Worm (Caenorhabditis elegans): ENCODE results near the gene syd-1.

syd-1 gene

ce11 chrII:7553806-7554205, 40.9 kb downstream of the syd-1 start, which contains the start of gene ZK1290.10:
TSS of gene ZK1290.10 (minus strand) at chrII:7553906.
- TF ChIP-seq ztf-29 (GFP tag; IDR thresholded peaks at IDR 0.05) (no peak), flt-1 (GFP tag; IDR thresholded peaks at IDR 0.05) (no peak), cog-1 (tag; optimal IDR thresholded peaks at IDR 0.05) (no peak), klf-2 (GFP tag; conservative IDR thresholded peaks at IDR 0.05) (no peak), tab-1 (GFP tag; IDR thresholded peaks at IDR 0.05) (no peak), med-1 (GFP tag; optimal IDR thresholded peaks at IDR 0.05; ENCODE audit: insufficient read depth) (no peak), ref-1 (GFP tag; conservative IDR thresholded peaks at IDR 0.05) (no peak), T22C8.4 (GFP tag; IDR thresholded peaks at IDR 0.05) (no peak), ztf-23 (GFP tag; IDR thresholded peaks at IDR 0.05) (no peak)

ce11 chrII:7549035-7549434, 45.7 kb downstream of the syd-1 start, which contains the start of gene tph-1:
TSS of gene tph-1 (plus strand) at chrII:7549335.
- TF ChIP-seq ztf-23 (GFP tag; IDR thresholded peaks at IDR 0.05): no peak
- TF ChIP-seq klf-2 (GFP tag; conservative IDR thresholded peaks at IDR 0.05): no peak
- TF ChIP-seq cog-1 (tag; optimal IDR thresholded peaks at IDR 0.05): no peak
- no peak for TF ChIP-seq ztf-29 (GFP tag; IDR thresholded peaks at IDR 0.05)
- no peak for TF ChIP-seq tab-1 (GFP tag; IDR thresholded peaks at IDR 0.05)
- TF ChIP-seq ref-1 (GFP tag; conservative IDR thresholded peaks at IDR 0.05): no peak
- no peak for TF ChIP-seq T22C8.4 (GFP tag; IDR thresholded peaks at IDR 0.05)
- no peak for TF ChIP-seq flt-1 (GFP tag; IDR thresholded peaks at IDR 0.05)
- no peak for TF ChIP-seq med-1 (GFP tag; optimal IDR thresholded peaks at IDR 0.05; ENCODE audit: insufficient read depth)

ce11 chrII:7548044-7548443, 46.7 kb downstream of the syd-1 start, which contains the start of gene fbxa-224:
TSS of gene fbxa-224 (minus strand) at chrII:7548144.
- TF ChIP-seq tab-1 (GFP tag; IDR thresholded peaks at IDR 0.05) (no peak), klf-2 (GFP tag; conservative IDR thresholded peaks at IDR 0.05) (no peak), ztf-23 (GFP tag; IDR thresholded peaks at IDR 0.05) (no peak), ref-1 (GFP tag; conservative IDR thresholded peaks at IDR 0.05) (no peak), flt-1 (GFP tag; IDR thresholded peaks at IDR 0.05) (no peak), ztf-29 (GFP tag; IDR thresholded peaks at IDR 0.05) (no peak), cog-1 (tag; optimal IDR thresholded peaks at IDR 0.05) (no peak), T22C8.4 (GFP tag; IDR thresholded peaks at IDR 0.05) (no peak), med-1 (GFP tag; optimal IDR thresholded peaks at IDR 0.05; ENCODE audit: insufficient read depth) (no peak)

ce11 chrII:7547269-7547668, 47.4 kb downstream of the syd-1 start:
- TF ChIP-seq tab-1 (GFP tag; IDR thresholded peaks at IDR 0.05) (no peak), T22C8.4 (GFP tag; IDR thresholded peaks at IDR 0.05) (no peak), ztf-23 (GFP tag; IDR thresholded peaks at IDR 0.05) (no peak), med-1 (GFP tag; optimal IDR thresholded peaks at IDR 0.05; ENCODE audit: insufficient read depth) (no peak), klf-2 (GFP tag; conservative IDR thresholded peaks at IDR 0.05) (no peak), ztf-29 (GFP tag; IDR thresholded peaks at IDR 0.05) (no peak)

- TF ChIP-seq tab-1 (GFP tag; IDR thresholded peaks at IDR 0.05) (no peak), ref-1 (GFP tag; conservative IDR thresholded peaks at IDR 0.05) (no peak), flt-1 (GFP tag; IDR thresholded peaks at IDR 0.05) (no peak), T22C8.4 (GFP tag; IDR thresholded peaks at IDR 0.05) (no peak), ztf-29 (GFP tag; IDR thresholded peaks at IDR 0.05) (no peak), ztf-23 (GFP tag; IDR thresholded peaks at IDR 0.05) (no peak), klf-2 (GFP tag; conservative IDR thresholded peaks at IDR 0.05) (no peak), med-1 (GFP tag; optimal IDR thresholded peaks at IDR 0.05; ENCODE audit: insufficient read depth) (no peak), cog-1 (tag; optimal IDR thresholded peaks at IDR 0.05) (no peak)
Measured at ce11 chrII:7545364-7545763, 49.3 kb downstream of the syd-1 start.

- no peak for TF ChIP-seq cog-1 (tag; optimal IDR thresholded peaks at IDR 0.05)
- TF ChIP-seq ztf-29 (GFP tag; IDR thresholded peaks at IDR 0.05): no peak
- TF ChIP-seq ref-1 (GFP tag; conservative IDR thresholded peaks at IDR 0.05): no peak
- no peak for TF ChIP-seq tab-1 (GFP tag; IDR thresholded peaks at IDR 0.05)
- no peak for TF ChIP-seq med-1 (GFP tag; optimal IDR thresholded peaks at IDR 0.05; ENCODE audit: insufficient read depth)
- TF ChIP-seq T22C8.4 (GFP tag; IDR thresholded peaks at IDR 0.05): no peak
- no peak for TF ChIP-seq klf-2 (GFP tag; conservative IDR thresholded peaks at IDR 0.05)
- TF ChIP-seq flt-1 (GFP tag; IDR thresholded peaks at IDR 0.05): no peak
Measured at ce11 chrII:7544782-7545181, 49.9 kb downstream of the syd-1 start.

ce11 chrII:7543808-7544207, 50.9 kb downstream of the syd-1 start, which contains the start of gene rol-8:
TSS of gene rol-8 (plus strand) at chrII:7544108.
- TF ChIP-seq ztf-29 (GFP tag; IDR thresholded peaks at IDR 0.05) (no peak), T22C8.4 (GFP tag; IDR thresholded peaks at IDR 0.05) (no peak), flt-1 (GFP tag; IDR thresholded peaks at IDR 0.05) (no peak), tab-1 (GFP tag; IDR thresholded peaks at IDR 0.05) (no peak), cog-1 (tag; optimal IDR thresholded peaks at IDR 0.05) (no peak), ref-1 (GFP tag; conservative IDR thresholded peaks at IDR 0.05) (no peak), klf-2 (GFP tag; conservative IDR thresholded peaks at IDR 0.05) (no peak), ztf-23 (GFP tag; IDR thresholded peaks at IDR 0.05) (no peak), med-1 (GFP tag; optimal IDR thresholded peaks at IDR 0.05; ENCODE audit: insufficient read depth) (no peak)

ce11 chrII:7542952-7543351, 51.8 kb downstream of the syd-1 start:
- TF ChIP-seq ztf-29 (GFP tag; IDR thresholded peaks at IDR 0.05) (no peak), flt-1 (GFP tag; IDR thresholded peaks at IDR 0.05) (no peak), ref-1 (GFP tag; conservative IDR thresholded peaks at IDR 0.05) (no peak), ztf-23 (GFP tag; IDR thresholded peaks at IDR 0.05) (no peak), tab-1 (GFP tag; IDR thresholded peaks at IDR 0.05) (no peak), klf-2 (GFP tag; conservative IDR thresholded peaks at IDR 0.05) (no peak), cog-1 (tag; optimal IDR thresholded peaks at IDR 0.05) (no peak), med-1 (GFP tag; optimal IDR thresholded peaks at IDR 0.05; ENCODE audit: insufficient read depth) (no peak), T22C8.4 (GFP tag; IDR thresholded peaks at IDR 0.05) (no peak)

ce11 chrII:7537603-7538230, 57.0 kb downstream of the syd-1 start, which contains the start of gene nfi-1:
TSS of gene nfi-1 (plus strand) at chrII:7538180.
- TF ChIP-seq flt-1 (GFP tag; IDR thresholded peaks at IDR 0.05) (no peak), tab-1 (GFP tag; IDR thresholded peaks at IDR 0.05) (no peak), T22C8.4 (GFP tag; IDR thresholded peaks at IDR 0.05) (no peak), med-1 (GFP tag; optimal IDR thresholded peaks at IDR 0.05; ENCODE audit: insufficient read depth) (no peak), ref-1 (GFP tag; conservative IDR thresholded peaks at IDR 0.05) (no peak), ztf-29 (GFP tag; IDR thresholded peaks at IDR 0.05) (no peak), cog-1 (tag; optimal IDR thresholded peaks at IDR 0.05) (no peak), ztf-23 (GFP tag; IDR thresholded peaks at IDR 0.05) (no peak), klf-2 (GFP tag; conservative IDR thresholded peaks at IDR 0.05) (no peak)
